Worm (Caenorhabditis elegans): ENCODE data around the gene fbxa-201.

fbxa-201 gene

ce11 chrV:1975049-1975448 is at the start of gene fbxa-201:
Gene fbxa-201 (plus strand): TSS chrV:1975349.
- no peak for TF ChIP-seq fos-1 (tag; optimal IDR thresholded peaks at IDR 0.05)
- TF ChIP-seq pax-3 (tag; optimal IDR thresholded peaks at IDR 0.05): no peak
- no peak for TF ChIP-seq swsn-7 (tag; optimal IDR thresholded peaks at IDR 0.05)
- TF ChIP-seq ceh-8 (GFP tag; optimal IDR thresholded peaks at IDR 0.05): no peak
- TF ChIP-seq nhr-90 (tag; optimal IDR thresholded peaks at IDR 0.05; ENCODE audit: poor library complexity): no peak
- TF ChIP-seq hlh-4 (tag; optimal IDR thresholded peaks at IDR 0.05): no peak
- TF ChIP-seq hpl-2 (GFP tag; optimal IDR thresholded peaks at IDR 0.05): no peak
- no peak for TF ChIP-seq nhr-20 (tag; optimal IDR thresholded peaks at IDR 0.05)
- no peak for TF ChIP-seq sptf-1 (tag; optimal IDR thresholded peaks at IDR 0.05)
- no peak for TF ChIP-seq nhr-11 (tag; optimal IDR thresholded peaks at IDR 0.05)
- no peak for TF ChIP-seq nhr-28 (tag; optimal IDR thresholded peaks at IDR 0.05)
- TF ChIP-seq hlh-17 (GFP tag; optimal IDR thresholded peaks at IDR 0.05; ENCODE audit: borderline replicate concordance): no peak
- TF ChIP-seq vab-15 (tag; optimal IDR thresholded peaks at IDR 0.05): no peak

- TF ChIP-seq nhr-84 (tag; optimal IDR thresholded peaks at IDR 0.05): no peak
These were observed 49.7 kb upstream of the fbxa-201 start, which contains the start of gene T06A1.1 for ce11 chrV:1925487-1925886. Gene T06A1.1 (minus strand): TSS chrV:1925587.

- TF ChIP-seq elt-2 (tag; optimal IDR thresholded peaks at IDR 0.05): peak; percentile 75
- no peak for TF ChIP-seq nhr-237 (tag; optimal IDR thresholded peaks at IDR 0.05)
These were observed 48.1 kb upstream of the fbxa-201 start, which contains the start of gene T06A1.5 for ce11 chrV:1927015-1927414. Gene T06A1.5 (plus strand): TSS chrV:1927223.

- no peak for TF ChIP-seq skn-1 (tag; optimal IDR thresholded peaks at IDR 0.05)
- TF ChIP-seq lin-35 (GFP tag; optimal IDR thresholded peaks at IDR 0.05): no peak
- no peak for TF ChIP-seq nhr-71 (tag; optimal IDR thresholded peaks at IDR 0.05)
- no peak for TF ChIP-seq ceh-63 (GFP tag; optimal IDR thresholded peaks at IDR 0.05)
- TF ChIP-seq ces-1 (GFP tag; optimal IDR thresholded peaks at IDR 0.05): no peak
- TF ChIP-seq hpl-2 (GFP tag; optimal IDR thresholded peaks at IDR 0.05): no peak
- no peak for TF ChIP-seq sptf-1 (tag; optimal IDR thresholded peaks at IDR 0.05)
- no peak for TF ChIP-seq lin-15B (tag; optimal IDR thresholded peaks at IDR 0.05)
- TF ChIP-seq xbp-1 (tag; optimal IDR thresholded peaks at IDR 0.05): no peak
- no peak for TF ChIP-seq dsc-1 (tag; optimal IDR thresholded peaks at IDR 0.05)
- TF ChIP-seq lsy-2 (tag; optimal IDR thresholded peaks at IDR 0.05): no peak
- TF ChIP-seq jun-1 (tag; optimal IDR thresholded peaks at IDR 0.05): no peak
- no peak for TF ChIP-seq ets-5 (GFP tag; IDR thresholded peaks at IDR 0.05)
- TF ChIP-seq Y116A8C.19 (tag; optimal IDR thresholded peaks at IDR 0.05; ENCODE audit: borderline replicate concordance): no peak
- no peak for TF ChIP-seq alr-1 (tag; optimal IDR thresholded peaks at IDR 0.05; ENCODE audit: borderline replicate concordance)
- TF ChIP-seq ceh-82 (tag; optimal IDR thresholded peaks at IDR 0.05): no peak
- no peak for TF ChIP-seq ceh-90 (tag; optimal IDR thresholded peaks at IDR 0.05)
These were observed 46.7 kb upstream of the fbxa-201 start for ce11 chrV:1928473-1928872.

- peak; percentile 45 for TF ChIP-seq tbx-2 (tag; optimal IDR thresholded peaks at IDR 0.05)
- TF ChIP-seq nhr-71 (tag; optimal IDR thresholded peaks at IDR 0.05): no peak
- TF ChIP-seq ceh-8 (GFP tag; optimal IDR thresholded peaks at IDR 0.05): peak; percentile 73
- 0 out of 2 replicates have a peak, but pooled peaks have one; percentile 7 for TF ChIP-seq nhr-19 (GFP tag; conservative IDR thresholded peaks at IDR 0.05)
- TF ChIP-seq elt-3 (tag; optimal IDR thresholded peaks at IDR 0.05): no peak
- TF ChIP-seq hpl-2 (GFP tag; optimal IDR thresholded peaks at IDR 0.05): no peak
- no peak for TF ChIP-seq ets-5 (GFP tag; IDR thresholded peaks at IDR 0.05)
- TF ChIP-seq hlh-17 (GFP tag; optimal IDR thresholded peaks at IDR 0.05; ENCODE audit: borderline replicate concordance): no peak
- TF ChIP-seq lin-14 (GFP tag; optimal IDR thresholded peaks at IDR 0.05): peak; percentile 86
- TF ChIP-seq nhr-47 (tag; optimal IDR thresholded peaks at IDR 0.05): peak; percentile 5
- no peak for TF ChIP-seq elt-2 (tag; optimal IDR thresholded peaks at IDR 0.05)
- no peak for TF ChIP-seq nhr-237 (tag; optimal IDR thresholded peaks at IDR 0.05)
These were observed 39.7 kb upstream of the fbxa-201 start for ce11 chrV:1935494-1935893.
